Fruit fly (Drosophila melanogaster): ENCODE data around the gene CG14957.

- TF ChIP-seq Myc (optimal IDR thresholded peaks at IDR 0.05), result no peak
- no peak for TF ChIP-seq psq (optimal IDR thresholded peaks at IDR 0.05)
- TF ChIP-seq ttk (optimal IDR thresholded peaks at IDR 0.05), result no peak
- TF ChIP-seq Sin3A (optimal IDR thresholded peaks at IDR 0.05), result no peak
- no peak for TF ChIP-seq h (optimal IDR thresholded peaks at IDR 0.05)
- TF ChIP-seq insv (optimal IDR thresholded peaks at IDR 0.05), result no peak
Measured at dm6 chr3L:3192333-3192894, 5.1 kb downstream of the CG14957 start, which contains the start of gene CG14965.
